Worm (Caenorhabditis elegans) whole organism, young adult: ENCODE results near the gene Y54G2A.77.

Experiments used
- K11D2.4 ChIP-seq: fragments of 200-800 bp; sonication (Bioruptor generic); IDR thresholded peaks from 2 replicates; pipeline ENCODE4 v1.3.6; 2022; ENCODE audit warnings: missing genetic modification reagents, missing genetic modification characterization, missing compliant biosample characterization
- Y53G8AR.9 ChIP-seq: fragments of 200-800 bp; sonication (Bioruptor generic); conservative IDR thresholded peaks from 2 replicates; pipeline ENCODE4 v1.3.6; 2022; ENCODE audit warnings: missing genetic modification reagents, missing genetic modification characterization, missing compliant biosample characterization
- madf-3 ChIP-seq: fragments of 200-800 bp; sonication (Bioruptor generic); IDR thresholded peaks from 2 replicates; pipeline ENCODE4 v1.3.6; 2022; ENCODE audit warnings: missing genetic modification reagents, missing genetic modification characterization, missing compliant biosample characterization
- unc-62 ChIP-seq: fragments of 150-350 bp; optimal IDR thresholded peaks from 2 replicates; lab custom pipeline; 2014; ENCODE audit warnings: missing biosample characterization, missing genetic modification reagents, missing genetic modification characterization

ce11 chrIV:2725784-2726183 is 36.7 kb upstream of the Y54G2A.77 start, which contains the start of gene ubxn-2:
- 0 out of 2 replicates have a peak, but pooled peaks have one; percentile 60 for TF ChIP-seq madf-3
- no peak for TF ChIP-seq unc-62 (GFP tag; lab: Kevin White, UChicago)
- TF ChIP-seq Y53G8AR.9, result peak; percentile 91
- TF ChIP-seq K11D2.4, result peak; percentile 71
